Worm (Caenorhabditis elegans) whole organism, young adult: ENCODE measurements around the gene C03C10.2.

ENCODE experiments used
- F57C9.4 ChIP-seq: sonication (generic microtip); optimal IDR thresholded peaks from 2 replicates; lab custom pipeline; 2017; ENCODE audit warnings: mild to moderate bottlenecking, missing genetic modification characterization, missing compliant biosample characterization
- ceh-79 ChIP-seq: sonication (generic microtip); optimal IDR thresholded peaks from 2 replicates; lab custom pipeline; 2017; ENCODE audit warnings: mild to moderate bottlenecking, missing genetic modification characterization, missing compliant biosample characterization
- nhr-80 ChIP-seq: sonication (generic microtip); optimal IDR thresholded peaks from 2 replicates; lab custom pipeline; 2016; ENCODE audit warnings: missing genetic modification characterization, missing compliant biosample characterization
- repo-1 ChIP-seq: sonication (generic microtip); optimal IDR thresholded peaks from 2 replicates; lab custom pipeline; 2017; ENCODE audit warnings: mild to moderate bottlenecking, missing genetic modification characterization, missing compliant biosample characterization
- tbx-9 ChIP-seq: sonication (generic microtip); optimal IDR thresholded peaks from 2 replicates; lab custom pipeline; 2016; ENCODE audit warnings: borderline replicate concordance, missing genetic modification characterization, inconsistent platforms, missing compliant biosample characterization

- TF ChIP-seq F57C9.4 (tag; lab: Kevin White, UChicago) (no peak), nhr-80 (tag; lab: Kevin White, UChicago) (no peak), ceh-79 (no peak), tbx-9 (no peak), repo-1 (tag; lab: Kevin White, UChicago) (no peak)
Measured at ce11 chrIII:4098107-4098620, 7.3 kb downstream of the C03C10.2 start, which contains the start of gene rei-1.
